Fruit fly (Drosophila melanogaster): ENCODE measurements around the gene CG9254.

The CG9254 gene

DNA sequence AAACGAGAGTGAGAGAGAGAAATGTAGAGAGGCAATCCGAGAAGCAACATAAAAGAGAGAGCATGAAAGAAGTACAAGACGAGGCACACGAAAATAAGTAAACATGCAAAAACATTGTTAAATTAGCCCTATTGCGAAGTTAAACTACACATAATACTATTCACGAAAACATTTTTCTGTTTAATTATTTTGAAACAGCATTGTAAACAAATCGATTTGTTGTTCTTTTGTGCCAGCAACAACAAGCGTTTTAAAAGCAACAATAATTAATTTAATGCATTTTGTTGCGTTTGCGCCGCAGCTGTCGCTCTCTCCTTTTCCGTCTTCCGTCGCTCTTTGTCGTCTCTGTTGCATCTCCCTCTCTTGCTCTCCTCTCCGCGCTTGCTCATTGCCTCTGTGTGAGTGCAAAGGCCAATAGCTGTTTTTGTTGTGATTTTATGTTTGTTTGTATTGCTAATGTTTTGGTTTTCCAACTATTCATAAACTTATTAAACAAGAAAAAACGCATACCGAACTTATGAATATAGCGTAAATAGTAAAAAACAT lies 46.4 kb downstream of the CG9254 start:
- TF ChIP-seq Hnf4 (GFP tag; optimal IDR thresholded peaks at IDR 0.05) (peak; percentile 39), Vsx2 (GFP tag; optimal IDR thresholded peaks at IDR 0.05; ENCODE audit: partially characterized antibody) (peak; percentile 60), psq (GFP tag; optimal IDR thresholded peaks at IDR 0.05) (peak; percentile 69), dl (GFP tag; optimal IDR thresholded peaks at IDR 0.05; ENCODE audit: insufficient read depth in 1 of 2, partially characterized antibody in 2 of 2) (peak; percentile 39 to 78), Dif (GFP tag; optimal IDR thresholded peaks at IDR 0.05; ENCODE audit: partially characterized antibody) (peak; percentile 87), dmrt93B (GFP tag; optimal IDR thresholded peaks at IDR 0.05) (no peak)

DNA sequence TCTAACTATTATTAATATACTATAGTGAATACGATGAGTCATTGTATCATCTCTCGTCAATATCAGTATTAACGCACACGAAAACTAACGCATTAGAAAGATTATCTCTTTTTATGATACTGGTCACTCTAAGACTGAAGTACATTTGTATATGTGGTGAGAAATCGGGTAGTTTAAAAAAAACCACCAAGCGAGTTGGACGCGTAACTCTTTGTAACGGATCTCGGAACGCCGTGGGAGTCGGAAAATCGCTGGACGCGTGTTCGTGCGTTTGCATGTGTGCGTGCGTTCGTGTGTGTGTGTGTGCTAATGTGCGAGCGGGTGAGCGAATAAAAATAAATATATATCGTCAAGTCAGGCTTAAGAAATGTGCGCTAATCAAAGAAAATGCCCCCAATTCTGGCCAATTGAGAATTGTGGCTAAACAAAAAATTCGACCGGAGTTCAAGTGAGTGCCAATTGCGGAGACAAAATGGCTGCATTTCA lies 47.0 kb downstream of the CG9254 start, which contains the start of gene kuz:
TSS of gene kuz (plus strand) at position 167 of the 486 bp plus-strand sequence.
- TF ChIP-seq CG9705 (GFP tag; optimal IDR thresholded peaks at IDR 0.05) (no peak), dl (GFP tag; optimal IDR thresholded peaks at IDR 0.05; ENCODE audit: insufficient read depth in 1 of 2, partially characterized antibody in 2 of 2) (peak in 1 of 2 experiments; percentile 55), ey (GFP tag; optimal IDR thresholded peaks at IDR 0.05) (no peak), fru (GFP tag; optimal IDR thresholded peaks at IDR 0.05) (peak; percentile 30), N (GFP tag; optimal IDR thresholded peaks at IDR 0.05) (no peak), Abd-B (GFP tag; optimal IDR thresholded peaks at IDR 0.05) (no peak), Jra (GFP tag; optimal IDR thresholded peaks at IDR 0.05) (peak; percentile 59), dsf (GFP tag; optimal IDR thresholded peaks at IDR 0.05; ENCODE audit: borderline replicate concordance) (no peak), dmrt93B (GFP tag; optimal IDR thresholded peaks at IDR 0.05) (no peak), lola (GFP tag; optimal IDR thresholded peaks at IDR 0.05) (no peak), tai (GFP tag; optimal IDR thresholded peaks at IDR 0.05) (no peak), usp (GFP tag; optimal IDR thresholded peaks at IDR 0.05) (no peak), Myc (optimal IDR thresholded peaks at IDR 0.05) (no peak), Hr83 (GFP tag; optimal IDR thresholded peaks at IDR 0.05; ENCODE audit: poor library complexity, severe bottlenecking) (peak; percentile 83), Vsx2 (GFP tag; optimal IDR thresholded peaks at IDR 0.05; ENCODE audit: partially characterized antibody) (peak; percentile 86), br (GFP tag; optimal IDR thresholded peaks at IDR 0.05) (peak; percentile 33), pan (optimal IDR thresholded peaks at IDR 0.05) (no peak), brk (GFP tag; optimal IDR thresholded peaks at IDR 0.05) (peak; percentile 40), GATAd (GFP tag; optimal IDR thresholded peaks at IDR 0.05) (no peak), Hr78 (GFP tag; optimal IDR thresholded peaks at IDR 0.05) (no peak), CG32264 (GFP tag; optimal IDR thresholded peaks at IDR 0.05) (no peak), CrebA (GFP tag; optimal IDR thresholded peaks at IDR 0.05; ENCODE audit: borderline replicate concordance) (peak; percentile 13), jim (GFP tag; optimal IDR thresholded peaks at IDR 0.05) (no peak), Sp1 (GFP tag; optimal IDR thresholded peaks at IDR 0.05) (peak; percentile 50), rgr (GFP tag; optimal IDR thresholded peaks at IDR 0.05) (no peak), sv (GFP tag; optimal IDR thresholded peaks at IDR 0.05) (no peak), foxo (GFP tag; optimal IDR thresholded peaks at IDR 0.05) (peak in 1 of 2 experiments; percentile 19), HLH106 (tag; optimal IDR thresholded peaks at IDR 0.05) (peak; percentile 44), psq (GFP tag; optimal IDR thresholded peaks at IDR 0.05) (no peak), h (GFP tag; optimal IDR thresholded peaks at IDR 0.05) (peak; percentile 65), Dfd (GFP tag; optimal IDR thresholded peaks at IDR 0.05) (peak; percentile 72), OdsH (GFP tag; optimal IDR thresholded peaks at IDR 0.05) (no peak), Mio (GFP tag; optimal IDR thresholded peaks at IDR 0.05) (no peak), Hnf4 (GFP tag; optimal IDR thresholded peaks at IDR 0.05) (peak; percentile 62), sage (GFP tag; optimal IDR thresholded peaks at IDR 0.05) (peak; percentile 24), Rel (GFP tag; optimal IDR thresholded peaks at IDR 0.05) (no peak), Rel (tag; optimal IDR thresholded peaks at IDR 0.05) (peak; percentile 77), woc (GFP tag; optimal IDR thresholded peaks at IDR 0.05) (peak; percentile 23), Dif (GFP tag; optimal IDR thresholded peaks at IDR 0.05; ENCODE audit: partially characterized antibody) (peak; percentile 32)
